Fruit fly (Drosophila melanogaster) whole organism, embryonic: ENCODE results near the gene Chpf.

Experiments
- CG17186 ChIP-seq: fragments of 200-800 bp; sonication (Bioruptor generic); optimal IDR thresholded peaks from 3 replicates; lab custom pipeline; 2017; ENCODE audit warnings: missing biosample characterization, missing genetic modification reagents, missing genetic modification characterization
- hbn ChIP-seq: fragments of 200-800 bp; sonication (Bioruptor generic); IDR thresholded peaks from 2 replicates; pipeline ENCODE4 v1.3.6; 2022; ENCODE audit warnings: missing biosample characterization, missing genetic modification characterization; ENCODE audit not compliant: partially characterized antibody
- schlank ChIP-seq: fragments of 200-800 bp; sonication (Bioruptor generic); optimal IDR thresholded peaks from 2 replicates; lab custom pipeline; 2018; ENCODE audit warnings: missing biosample characterization, mild to moderate bottlenecking, missing genetic modification characterization

- no peak for TF ChIP-seq CG17186 (GFP tag; lab: Kevin White, UChicago)
- TF ChIP-seq hbn (GFP tag; lab: Robert Waterston, UW) = no peak
- no peak for TF ChIP-seq schlank (tag; lab: Kevin White, UChicago)
These were observed 430 bp downstream of the Chpf start for dm6 chrX:13111832-13112231.
